Worm (Caenorhabditis elegans): ENCODE data around the gene K01A12.2.

DNA sequence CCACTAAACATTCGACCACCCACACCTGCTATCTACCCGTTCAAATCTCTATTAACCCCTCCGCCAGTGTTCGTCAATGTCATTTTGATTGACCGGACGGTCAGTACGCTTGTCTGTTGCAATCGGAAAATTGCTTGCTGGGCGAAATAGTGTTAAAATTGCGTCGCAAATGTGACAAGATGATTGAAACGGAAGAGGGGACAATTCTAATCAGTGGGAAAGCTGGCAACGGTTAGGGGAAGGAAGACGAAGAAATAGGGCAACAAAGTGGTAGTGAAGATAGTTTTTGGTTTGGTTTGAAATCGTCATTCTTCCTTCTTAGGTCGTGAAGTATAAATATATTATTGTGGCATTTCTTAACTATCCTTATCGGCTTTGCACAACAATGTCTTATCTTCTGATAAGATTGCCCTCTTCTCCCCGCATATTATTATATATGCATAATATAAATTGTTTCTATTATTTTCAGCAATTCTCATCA, 44.7 kb upstream of the K01A12.2 start:
- TF ChIP-seq mep-1 (tag; optimal IDR thresholded peaks at IDR 0.05) (no peak), lin-13 (tag; optimal IDR thresholded peaks at IDR 0.05) (no peak), nhr-237 (tag; optimal IDR thresholded peaks at IDR 0.05) (no peak), nhr-12 (tag; optimal IDR thresholded peaks at IDR 0.05) (no peak)

Data from whole organism, mixed stage, embryonic.